Fruit fly (Drosophila melanogaster): ENCODE data around the gene Acsf2.

Gene Acsf2

dm6 chr2L:5292977-5293513, 49.0 kb downstream of the Acsf2 start (continued):
- TF ChIP-seq CG6683 (GFP tag; optimal IDR thresholded peaks at IDR 0.05) (peak; percentile 39), zf30C (GFP tag; optimal IDR thresholded peaks at IDR 0.05) (no peak), Six4 (GFP tag; optimal IDR thresholded peaks at IDR 0.05) (peak; percentile 55), chinmo (GFP tag; IDR thresholded peaks at IDR 0.05; ENCODE audit: partially characterized antibody) (peak; percentile 66; the same call in 1 of the 4 replicates), CG3847 (GFP tag; IDR thresholded peaks at IDR 0.05) (peak; percentile 23; the same call in 1 of the 2 replicates), CG14050 (GFP tag; IDR thresholded peaks at IDR 0.05) (peak; percentile 43; the same call in 2 of the 3 replicates), btn (GFP tag; optimal IDR thresholded peaks at IDR 0.05) (no peak), gem (tag; optimal IDR thresholded peaks at IDR 0.05) (peak; percentile 89), tap (tag; optimal IDR thresholded peaks at IDR 0.05) (peak; percentile 86), Myb (GFP tag; optimal IDR thresholded peaks at IDR 0.05) (peak; percentile 35), CG8089 (GFP tag; optimal IDR thresholded peaks at IDR 0.05) (peak; percentile 53), lola (GFP tag; optimal IDR thresholded peaks at IDR 0.05) (peak in 1 of 3 experiments; percentile 86), gfzf (GFP tag; optimal IDR thresholded peaks at IDR 0.05) (no peak), dmrt99B (tag; optimal IDR thresholded peaks at IDR 0.05) (peak; percentile 81), CG14965 (GFP tag; optimal IDR thresholded peaks at IDR 0.05; ENCODE audit: borderline replicate concordance) (peak; percentile 19), CG4360 (GFP tag; IDR thresholded peaks at IDR 0.05) (no peak), sd (tag; optimal IDR thresholded peaks at IDR 0.05) (peak; percentile 36), Atf-2 (GFP tag; optimal IDR thresholded peaks at IDR 0.05) (peak; percentile 39), disco-r (GFP tag; optimal IDR thresholded peaks at IDR 0.05) (no peak), CoRest (tag; optimal IDR thresholded peaks at IDR 0.05) (peak; percentile 79), pho (GFP tag; optimal IDR thresholded peaks at IDR 0.05) (no peak), HLH4C (GFP tag; IDR thresholded peaks at IDR 0.05; ENCODE audit: partially characterized antibody) (no peak), dpn (GFP tag; optimal IDR thresholded peaks at IDR 0.05) (peak; percentile 51 to 52), dm (GFP tag; optimal IDR thresholded peaks at IDR 0.05) (peak; percentile 41), Lpt (GFP tag; optimal IDR thresholded peaks at IDR 0.05) (no peak), zen (tag; optimal IDR thresholded peaks at IDR 0.05) (peak; percentile 87), Hr51 (GFP tag; optimal IDR thresholded peaks at IDR 0.05) (peak; percentile 30 to 74), CG7372 (GFP tag; IDR thresholded peaks at IDR 0.05) (0 out of 2 replicates have a peak, but pooled peaks have one; percentile 39), pita (GFP tag; optimal IDR thresholded peaks at IDR 0.05) (no peak), Gug (GFP tag; IDR thresholded peaks at IDR 0.05) (0 out of 4 replicates have a peak, but pooled peaks have one; percentile 21), Antp (GFP tag; optimal IDR thresholded peaks at IDR 0.05) (peak; percentile 30), CG2202 (tag; optimal IDR thresholded peaks at IDR 0.05) (peak; percentile 76), CG13624 (GFP tag; optimal IDR thresholded peaks at IDR 0.05) (peak; percentile 34), Hmx (GFP tag; optimal IDR thresholded peaks at IDR 0.05) (no peak), CG15601 (tag; optimal IDR thresholded peaks at IDR 0.05) (peak; percentile 84), cwo (GFP tag; optimal IDR thresholded peaks at IDR 0.05) (peak; percentile 58), CG9817 (tag; optimal IDR thresholded peaks at IDR 0.05) (peak; percentile 5), Sox100B (GFP tag; optimal IDR thresholded peaks at IDR 0.05) (peak; percentile 74), CG2116 (GFP tag; optimal IDR thresholded peaks at IDR 0.05) (peak; percentile 23), slou (GFP tag; optimal IDR thresholded peaks at IDR 0.05) (peak; percentile 7), Jarid2 (GFP tag; optimal IDR thresholded peaks at IDR 0.05) (no peak), CG11093 (GFP tag; IDR thresholded peaks at IDR 0.05) (peak; percentile 58; the same call in 2 of the 3 replicates), CG13296 (GFP tag; optimal IDR thresholded peaks at IDR 0.05) (peak; percentile 42), schlank (tag; optimal IDR thresholded peaks at IDR 0.05) (no peak), D19A (tag; optimal IDR thresholded peaks at IDR 0.05) (peak; percentile 80), lab (GFP tag; optimal IDR thresholded peaks at IDR 0.05) (peak; percentile 78), hb (GFP tag; IDR thresholded peaks at IDR 0.05; ENCODE audit: partially characterized antibody) (no peak), nau (GFP tag; optimal IDR thresholded peaks at IDR 0.05) (peak; percentile 79)

All from whole organism, embryonic.